Worm (Caenorhabditis elegans) whole organism, L4 larva: ENCODE results near the gene nspe-6.
A peak's percentile ranks its signal among the peaks of the same experiment; 100 is the strongest.

Experiments
- F10B5.3 ChIP-seq: sonication (generic microtip); optimal IDR thresholded peaks from 2 replicates; lab custom pipeline; 2016; ENCODE audit warnings: mild to moderate bottlenecking, missing genetic modification characterization, missing compliant biosample characterization
- aha-1 ChIP-seq: fragments of 150-350 bp; peaks from one replicate; lab custom pipeline; 2014; ENCODE audit warnings: missing biosample characterization, missing genetic modification characterization
- ama-1 ChIP-seq: fragments of 150-350 bp; optimal IDR thresholded peaks from 2 replicates; lab custom pipeline; 2014; ENCODE audit warnings: inconsistent platforms, mixed read lengths
- arid-1 ChIP-seq: fragments of 200-800 bp; sonication (Bioruptor generic); conservative IDR thresholded peaks from 2 replicates; pipeline ENCODE4 v1.3.6; 2022; ENCODE audit warnings: missing genetic modification reagents, missing genetic modification characterization, missing compliant biosample characterization
- ceh-20 ChIP-seq: fragments of 200-800 bp; sonication (Bioruptor generic); IDR thresholded peaks from 2 replicates; pipeline ENCODE4 v1.3.6; 2022; ENCODE audit warnings: missing genetic modification reagents, missing genetic modification characterization, missing compliant biosample characterization
- ctbp-1 ChIP-seq: fragments of 200-800 bp; sonication (Bioruptor generic); IDR thresholded peaks from 2 replicates; pipeline ENCODE4 v1.3.6; 2022; ENCODE audit warnings: missing genetic modification reagents, missing genetic modification characterization, missing compliant biosample characterization
- daf-12 ChIP-seq: fragments of 150-350 bp; optimal IDR thresholded peaks from 2 replicates; lab custom pipeline; 2014; ENCODE audit warnings: missing biosample characterization, missing genetic modification reagents, missing genetic modification characterization
- daf-16 ChIP-seq, 3 experiments: sonication (generic microtip); optimal IDR thresholded peaks; 2 replicates each; lab custom pipeline; 2016 to 2017; ENCODE audit warnings: missing genetic modification characterization in 3 of 3, missing genetic modification reagents in 3 of 3, mild to moderate bottlenecking in 2 of 3, missing compliant biosample characterization in 2 of 3, missing biosample characterization in 1 of 3, moderate library complexity in 1 of 3
- dmd-6 ChIP-seq: fragments of 200-800 bp; sonication (Bioruptor generic); IDR thresholded peaks from 2 replicates; pipeline ENCODE4 v1.3.6; 2022; ENCODE audit warnings: missing genetic modification reagents, missing genetic modification characterization, missing compliant biosample characterization
- dmd-8 ChIP-seq: fragments of 200-800 bp; sonication (Bioruptor generic); IDR thresholded peaks from 2 replicates; pipeline ENCODE4 v1.3.6; 2022; ENCODE audit warnings: missing genetic modification characterization, missing compliant biosample characterization
- dmd-9 ChIP-seq: fragments of 200-800 bp; sonication (Bioruptor generic); IDR thresholded peaks from 2 replicates; pipeline ENCODE4 v1.3.6; 2022; ENCODE audit warnings: missing genetic modification reagents, missing genetic modification characterization, missing compliant biosample characterization
- fos-1 ChIP-seq: fragments of 150-350 bp; optimal IDR thresholded peaks from 2 replicates; lab custom pipeline; 2014; ENCODE audit warnings: missing biosample characterization, missing genetic modification characterization
- hif-1 ChIP-seq, 2 experiments: sonication (generic microtip); optimal IDR thresholded peaks; 2 replicates each; lab custom pipeline; 2016 to 2017; ENCODE audit warnings: missing compliant biosample characterization in 2 of 2, missing genetic modification characterization in 2 of 2, missing genetic modification reagents in 2 of 2, missing genotype in 2 of 2, mild to moderate bottlenecking in 1 of 2
- hlh-11 ChIP-seq: fragments of 200-800 bp; sonication (Bioruptor generic); optimal IDR thresholded peaks from 2 replicates; lab custom pipeline; 2018; ENCODE audit warnings: mild to moderate bottlenecking, missing genetic modification characterization, missing compliant biosample characterization
- hlh-30 ChIP-seq: sonication (generic microtip); optimal IDR thresholded peaks from 2 replicates; lab custom pipeline; 2017; ENCODE audit warnings: antibody characterized with exemption, mild to moderate bottlenecking, missing genetic modification characterization, missing compliant biosample characterization; ENCODE audit not compliant: insufficient read depth
- lim-7 ChIP-seq: fragments of 200-800 bp; sonication (Bioruptor generic); IDR thresholded peaks from 2 replicates; pipeline ENCODE4 v1.3.6; 2022; ENCODE audit warnings: missing genetic modification characterization, missing compliant biosample characterization
- lin-1 ChIP-seq: fragments of 200-800 bp; sonication (Bioruptor generic); IDR thresholded peaks from 2 replicates; pipeline ENCODE4 v1.3.6; 2022; ENCODE audit warnings: missing genetic modification reagents, missing genetic modification characterization, missing compliant biosample characterization
- lin-13 ChIP-seq: fragments of 150-350 bp; optimal IDR thresholded peaks from 2 replicates; lab custom pipeline; 2014; ENCODE audit warnings: missing biosample characterization, missing genetic modification reagents, missing genetic modification characterization
- lin-29 ChIP-seq: fragments of 200-800 bp; sonication (Bioruptor generic); IDR thresholded peaks from 2 replicates; pipeline ENCODE4 v1.3.6; 2022; ENCODE audit warnings: missing genetic modification reagents, missing genetic modification characterization, missing compliant biosample characterization
- lin-38 ChIP-seq: fragments of 200-800 bp; sonication (Bioruptor generic); IDR thresholded peaks from 2 replicates; pipeline ENCODE4 v1.3.6; 2022; ENCODE audit warnings: missing genetic modification reagents, missing genetic modification characterization, missing compliant biosample characterization
- lir-3 ChIP-seq: sonication (generic microtip); optimal IDR thresholded peaks from 2 replicates; lab custom pipeline; 2016; ENCODE audit warnings: mild to moderate bottlenecking, missing genetic modification characterization, missing compliant biosample characterization
- lsy-2 ChIP-seq, 2 experiments: fragments of 150-350 bp in 1 of 2; sonication (generic microtip) in 1 of 2; optimal IDR thresholded peaks; 2 replicates each; lab custom pipeline; 2014 to 2017; ENCODE audit warnings: missing biosample characterization in 2 of 2, missing genetic modification characterization in 2 of 2
- mdl-1 ChIP-seq, 2 experiments: fragments of 150-350 bp in 1 of 2; sonication (generic microtip) in 1 of 2; optimal IDR thresholded peaks; 2 replicates each; lab custom pipeline; 2014 to 2017; ENCODE audit warnings: missing biosample characterization in 2 of 2, missing genetic modification characterization in 2 of 2
- mes-2 ChIP-seq: sonication (generic microtip); optimal IDR thresholded peaks from 2 replicates; lab custom pipeline; 2016; ENCODE audit warnings: missing genotype, mild to moderate bottlenecking, missing genetic modification characterization, missing compliant biosample characterization; ENCODE audit not compliant: poor library complexity, severe bottlenecking
- mxl-2 ChIP-seq: fragments of 200-800 bp; sonication (Bioruptor generic); conservative IDR thresholded peaks from 2 replicates; pipeline ENCODE4 v1.3.6; 2022; ENCODE audit warnings: missing genetic modification reagents, missing genetic modification characterization, missing compliant biosample characterization
- mxl-3 ChIP-seq: fragments of 200-800 bp; sonication (Bioruptor generic); optimal IDR thresholded peaks from 2 replicates; lab custom pipeline; 2018; ENCODE audit warnings: mild to moderate bottlenecking, missing genetic modification characterization, missing compliant biosample characterization
- nhr-111 ChIP-seq: fragments of 200-800 bp; sonication (Bioruptor generic); optimal IDR thresholded peaks from 2 replicates; lab custom pipeline; 2018; ENCODE audit warnings: mild to moderate bottlenecking, missing genetic modification characterization, missing compliant biosample characterization
- nhr-237 ChIP-seq: sonication (generic microtip); optimal IDR thresholded peaks from 2 replicates; lab custom pipeline; 2017; ENCODE audit warnings: missing biosample characterization, missing genetic modification characterization
- nhr-28 ChIP-seq: fragments of 150-350 bp; optimal IDR thresholded peaks from 2 replicates; lab custom pipeline; 2014; ENCODE audit warnings: missing biosample characterization, missing genetic modification characterization
- nhr-41 ChIP-seq: fragments of 200-800 bp; sonication (Bioruptor generic); IDR thresholded peaks from 2 replicates; pipeline ENCODE4 v1.3.6; 2022; ENCODE audit warnings: missing genetic modification reagents, missing genetic modification characterization, missing compliant biosample characterization
- nhr-48 ChIP-seq: sonication (generic microtip); optimal IDR thresholded peaks from 2 replicates; lab custom pipeline; 2016; ENCODE audit warnings: mild to moderate bottlenecking, missing genetic modification characterization, missing compliant biosample characterization
- nhr-77 ChIP-seq: fragments of 150-350 bp; optimal IDR thresholded peaks from 2 replicates; lab custom pipeline; 2014; ENCODE audit warnings: missing biosample characterization, missing genetic modification characterization
- php-3 ChIP-seq: fragments of 200-800 bp; sonication (Bioruptor generic); IDR thresholded peaks from 2 replicates; pipeline ENCODE4 v1.3.6; 2022; ENCODE audit warnings: missing genetic modification reagents, missing genetic modification characterization, missing compliant biosample characterization
- rbr-2 ChIP-seq: sonication (generic microtip); optimal IDR thresholded peaks from 2 replicates; lab custom pipeline; 2016; ENCODE audit warnings: missing genotype, missing genetic modification characterization, missing compliant biosample characterization
- skn-1 ChIP-seq: fragments of 150-350 bp; optimal IDR thresholded peaks from 2 replicates; lab custom pipeline; 2014; ENCODE audit warnings: missing biosample characterization, missing genetic modification characterization
- snpc-1.2 ChIP-seq: fragments of 200-800 bp; sonication (Bioruptor generic); IDR thresholded peaks from 2 replicates; pipeline ENCODE4 v1.3.6; 2022; ENCODE audit warnings: missing genetic modification reagents, missing genetic modification characterization, missing compliant biosample characterization
- spr-3 ChIP-seq: fragments of 200-800 bp; sonication (Bioruptor generic); optimal IDR thresholded peaks from 2 replicates; lab custom pipeline; 2018; ENCODE audit warnings: mild to moderate bottlenecking, missing genetic modification characterization, missing compliant biosample characterization
- tra-1 ChIP-seq: fragments of 200-800 bp; sonication (Bioruptor generic); IDR thresholded peaks from 2 replicates; pipeline ENCODE4 v1.3.6; 2022; ENCODE audit warnings: missing genetic modification reagents, missing genetic modification characterization, missing compliant biosample characterization
- unc-130 ChIP-seq: sonication (generic microtip); optimal IDR thresholded peaks from 2 replicates; lab custom pipeline; 2016; ENCODE audit warnings: missing genetic modification reagents, missing genetic modification characterization, missing compliant biosample characterization
- unc-39 ChIP-seq: sonication (generic microtip); optimal IDR thresholded peaks from 2 replicates; lab custom pipeline; 2017; ENCODE audit warnings: missing biosample characterization, missing genetic modification characterization
- unc-62 ChIP-seq, 3 experiments: fragments of 150-350 bp in 1 of 3; sonication (generic microtip); optimal IDR thresholded peaks in 2 of 3; peaks in 1 of 3; 1 replicate in 1 of 3; 2 replicates in 2 of 3; lab custom pipeline; 2014 to 2017; ENCODE audit warnings: missing biosample characterization in 3 of 3, missing genetic modification characterization in 3 of 3, missing genetic modification reagents in 3 of 3, missing genotype in 1 of 3
- zag-1 ChIP-seq: fragments of 150-350 bp; optimal IDR thresholded peaks from 2 replicates; lab custom pipeline; 2014; ENCODE audit warnings: missing biosample characterization, missing genetic modification characterization
- zfp-3 ChIP-seq: fragments of 200-800 bp; sonication (Bioruptor generic); conservative IDR thresholded peaks from 2 replicates; pipeline ENCODE4 v1.3.6; 2022; ENCODE audit warnings: missing genetic modification reagents, missing genetic modification characterization, missing compliant biosample characterization
- zip-2 ChIP-seq: fragments of 150-350 bp; optimal IDR thresholded peaks from 2 replicates; lab custom pipeline; 2014; ENCODE audit warnings: missing biosample characterization, missing genetic modification characterization
- ztf-11 ChIP-seq: fragments of 150-350 bp; optimal IDR thresholded peaks from 2 replicates; lab custom pipeline; 2014; ENCODE audit warnings: missing biosample characterization, missing genetic modification characterization

Gene nspe-6

ce11 chrII:12615413-12615812, 568 bp downstream of the nspe-6 start:
- TF ChIP-seq mes-2 (tag; lab: Kevin White, UChicago): no peak
- TF ChIP-seq zag-1 (tag; lab: Kevin White, UChicago): no peak
- peak; percentile 99 for TF ChIP-seq aha-1 (tag; lab: Kevin White, UChicago)
- no peak for TF ChIP-seq tra-1 (GFP tag; lab: Robert Waterston, UW)
- no peak for TF ChIP-seq lin-29 (GFP tag; lab: Robert Waterston, UW)
- peak in 1 of 2 experiments; percentile 93 for TF ChIP-seq unc-62 (GFP tag; optimal IDR thresholded peaks at IDR 0.05 in 1 of 2; lab: Kevin White, UChicago)
- no peak for TF ChIP-seq unc-62 (tag; optimal IDR thresholded peaks at IDR 0.05; lab: Kevin White, UChicago)
- peak; percentile 28 for TF ChIP-seq hlh-30 (tag; lab: Kevin White, UChicago)
- no peak for TF ChIP-seq zfp-3 (GFP tag; lab: Robert Waterston, UW)
- TF ChIP-seq rbr-2: no peak
- TF ChIP-seq nhr-48: peak; percentile 97
- no peak for TF ChIP-seq dmd-8
- peak; percentile 93 to 96 for TF ChIP-seq hif-1 (tag; optimal IDR thresholded peaks at IDR 0.05; lab: Kevin White, UChicago)
- no peak for TF ChIP-seq nhr-237 (tag; lab: Kevin White, UChicago)
- no peak for TF ChIP-seq mxl-2 (GFP tag; lab: Robert Waterston, UW)
- TF ChIP-seq nhr-77 (tag; lab: Kevin White, UChicago): no peak
- TF ChIP-seq fos-1 (tag; lab: Kevin White, UChicago): no peak
- TF ChIP-seq F10B5.3: no peak
- peak; percentile 16 for TF ChIP-seq hlh-11 (tag; lab: Kevin White, UChicago)
- TF ChIP-seq nhr-111 (GFP tag; lab: Kevin White, UChicago): no peak
- TF ChIP-seq lim-7: no peak
- TF ChIP-seq unc-130: no peak
- TF ChIP-seq php-3: no peak
- TF ChIP-seq lsy-2 (tag; optimal IDR thresholded peaks at IDR 0.05; lab: Kevin White, UChicago): no peak
- TF ChIP-seq zip-2 (tag; lab: Kevin White, UChicago): no peak
- no peak for TF ChIP-seq snpc-1.2
- TF ChIP-seq ceh-20 (GFP tag; lab: Robert Waterston, UW): no peak
- TF ChIP-seq dmd-9 (GFP tag; lab: Robert Waterston, UW): no peak
- peak; percentile 60 for TF ChIP-seq nhr-28 (tag; lab: Kevin White, UChicago)
- no peak for TF ChIP-seq lir-3 (tag; lab: Kevin White, UChicago)
- no peak for TF ChIP-seq lin-13
- peak; percentile 93 for TF ChIP-seq dmd-6 (GFP tag; lab: Robert Waterston, UW)
- peak in 1 of 2 experiments; percentile 5 for TF ChIP-seq mdl-1 (tag; optimal IDR thresholded peaks at IDR 0.05; lab: Kevin White, UChicago)
- no peak for TF ChIP-seq lin-1 (GFP tag; lab: Robert Waterston, UW)
- no peak for TF ChIP-seq ctbp-1
- TF ChIP-seq spr-3 (GFP tag; lab: Kevin White, UChicago): no peak
- TF ChIP-seq unc-39: no peak
- no peak for TF ChIP-seq ztf-11 (tag; lab: Kevin White, UChicago)
- TF ChIP-seq daf-12: no peak
- TF ChIP-seq arid-1 (GFP tag; lab: Robert Waterston, UW): no peak
- TF ChIP-seq ama-1: no peak
- no peak for TF ChIP-seq daf-16 (GFP tag; optimal IDR thresholded peaks at IDR 0.05; lab: Kevin White, UChicago)
- no peak for TF ChIP-seq daf-16 (tag; optimal IDR thresholded peaks at IDR 0.05; lab: Kevin White, UChicago)
- TF ChIP-seq mxl-3 (GFP tag; lab: Kevin White, UChicago): peak; percentile 85
- TF ChIP-seq lin-38: no peak
- no peak for TF ChIP-seq nhr-41 (GFP tag; lab: Robert Waterston, UW)
- TF ChIP-seq skn-1 (tag; lab: Kevin White, UChicago): no peak
